Fruit fly (Drosophila melanogaster): ENCODE measurements around the gene trus.

The trus gene

DNA sequence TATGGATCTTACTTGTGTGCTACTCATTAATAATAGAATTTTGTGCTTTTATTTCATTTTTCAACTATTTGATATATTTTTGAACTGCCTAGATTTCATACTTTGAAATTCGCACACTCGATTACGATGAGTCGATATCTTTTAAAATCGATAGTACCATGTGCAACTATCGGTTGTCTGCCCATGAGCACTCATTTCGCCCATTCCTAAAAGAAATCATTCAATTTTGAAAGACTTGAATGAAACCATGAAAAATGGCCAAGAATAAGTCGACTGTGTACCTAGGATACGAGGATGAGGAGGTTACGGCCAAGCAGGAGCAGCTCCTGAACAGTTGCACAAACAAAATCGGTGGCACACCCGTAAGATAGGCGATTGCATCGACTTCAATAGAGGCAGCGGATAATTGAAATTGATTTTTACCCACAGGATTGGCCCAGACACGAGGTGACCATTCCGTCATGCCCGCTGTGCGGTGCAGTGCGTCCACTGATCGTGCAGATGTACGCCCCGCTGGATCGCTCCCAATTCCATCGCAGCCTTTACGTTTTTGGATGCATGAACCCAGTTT is at the start of gene trus:
Gene trus (plus strand): TSS at position 204 of the 571 bp plus-strand sequence.
- no peak for TF ChIP-seq CG11617 (GFP tag; optimal IDR thresholded peaks at IDR 0.05)
- no peak for TF ChIP-seq CG7045 (GFP tag; optimal IDR thresholded peaks at IDR 0.05)
- TF ChIP-seq CG7101 (tag; optimal IDR thresholded peaks at IDR 0.05) = peak; percentile 10
- TF ChIP-seq pad (GFP tag; optimal IDR thresholded peaks at IDR 0.05) = no peak
- peak; percentile 64 for TF ChIP-seq bab1 (GFP tag; optimal IDR thresholded peaks at IDR 0.05)
- TF ChIP-seq Mnt (GFP tag; optimal IDR thresholded peaks at IDR 0.05) = peak; percentile 84

DNA sequence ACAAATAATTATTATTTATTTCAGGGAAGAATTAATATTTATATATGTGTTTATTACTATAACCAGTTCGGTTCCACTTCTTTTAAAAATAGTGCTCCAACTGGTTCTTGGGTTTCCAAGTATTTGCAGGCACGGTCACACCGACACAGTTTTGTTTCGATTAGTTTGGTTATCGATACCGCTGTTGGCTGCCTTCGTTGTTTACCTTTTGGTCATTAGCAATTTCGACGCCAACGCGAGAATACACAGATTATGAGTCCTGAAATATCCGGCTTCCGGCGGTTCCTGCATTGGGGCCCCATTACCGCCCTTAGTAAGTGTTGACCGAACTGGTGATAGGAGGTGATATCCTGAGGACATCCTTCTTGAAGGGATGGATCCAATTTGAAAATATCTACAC is 48.2 kb upstream of the trus start, which contains the start of gene CG5196:
Gene CG5196 (plus strand): TSS at position 157 of the 400 bp plus-strand sequence.
- TF ChIP-seq CG33017 (tag; optimal IDR thresholded peaks at IDR 0.05) (no peak), CG7045 (GFP tag; optimal IDR thresholded peaks at IDR 0.05) (no peak), Mnt (GFP tag; optimal IDR thresholded peaks at IDR 0.05) (peak; percentile 50), Clk (GFP tag; optimal IDR thresholded peaks at IDR 0.05) (no peak), CG1620 (GFP tag; optimal IDR thresholded peaks at IDR 0.05) (peak; percentile 20), CG7101 (tag; optimal IDR thresholded peaks at IDR 0.05) (peak; percentile 35), Crg-1 (GFP tag; optimal IDR thresholded peaks at IDR 0.05) (no peak), toe (GFP tag; optimal IDR thresholded peaks at IDR 0.05) (no peak), CG5204 (GFP tag; optimal IDR thresholded peaks at IDR 0.05) (no peak), CG12768 (GFP tag; optimal IDR thresholded peaks at IDR 0.05) (no peak), CG11617 (GFP tag; optimal IDR thresholded peaks at IDR 0.05) (peak; percentile 8), pad (GFP tag; optimal IDR thresholded peaks at IDR 0.05) (no peak), kay (GFP tag; ENCODE audit: borderline replicate concordance) (no peak), cic (GFP tag; optimal IDR thresholded peaks at IDR 0.05) (peak; percentile 2), CG14711 (tag; optimal IDR thresholded peaks at IDR 0.05) (peak; percentile 2), Hr96 (GFP tag; optimal IDR thresholded peaks at IDR 0.05) (no peak), tj (GFP tag; optimal IDR thresholded peaks at IDR 0.05) (no peak), ovo (GFP tag; optimal IDR thresholded peaks at IDR 0.05) (no peak), cnc (optimal IDR thresholded peaks at IDR 0.05) (no peak), bab1 (GFP tag; optimal IDR thresholded peaks at IDR 0.05) (peak; percentile 60)

DNA sequence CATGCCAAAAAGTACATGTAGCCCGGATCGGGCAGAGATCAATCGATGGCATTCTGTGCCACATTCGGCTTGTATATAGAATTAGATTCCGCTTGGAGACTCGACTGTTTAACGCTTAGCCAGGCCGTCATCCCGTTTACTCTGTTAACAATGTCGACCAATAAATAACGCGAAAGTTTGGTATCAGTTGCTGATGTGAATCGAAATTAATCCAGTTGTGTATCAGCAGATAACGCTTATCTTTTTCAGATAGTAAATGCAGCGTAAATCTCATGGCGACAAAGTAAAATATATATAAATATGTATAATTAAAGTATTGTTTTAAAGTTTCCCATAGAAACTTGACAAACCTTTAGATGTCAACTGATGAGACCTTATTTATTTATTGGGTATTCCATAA is 44.9 kb upstream of the trus start:
- TF ChIP-seq CG1620 (GFP tag; optimal IDR thresholded peaks at IDR 0.05) = no peak
- no peak for TF ChIP-seq Hr96 (GFP tag; optimal IDR thresholded peaks at IDR 0.05)
- TF ChIP-seq ovo (GFP tag; optimal IDR thresholded peaks at IDR 0.05) = no peak
- TF ChIP-seq CG5204 (GFP tag; optimal IDR thresholded peaks at IDR 0.05) = no peak
- no peak for TF ChIP-seq CG12768 (GFP tag; optimal IDR thresholded peaks at IDR 0.05)
- TF ChIP-seq bab1 (GFP tag; optimal IDR thresholded peaks at IDR 0.05) = no peak
- no peak for TF ChIP-seq kay (GFP tag; ENCODE audit: borderline replicate concordance)
- no peak for TF ChIP-seq Crg-1 (GFP tag; optimal IDR thresholded peaks at IDR 0.05)
- no peak for TF ChIP-seq pad (GFP tag; optimal IDR thresholded peaks at IDR 0.05)
- TF ChIP-seq cic (GFP tag; optimal IDR thresholded peaks at IDR 0.05) = no peak
- TF ChIP-seq cnc (optimal IDR thresholded peaks at IDR 0.05) = no peak
- TF ChIP-seq tj (GFP tag; optimal IDR thresholded peaks at IDR 0.05) = no peak
- no peak for TF ChIP-seq Mnt (GFP tag; optimal IDR thresholded peaks at IDR 0.05)
- no peak for TF ChIP-seq CG11617 (GFP tag; optimal IDR thresholded peaks at IDR 0.05)
- no peak for TF ChIP-seq CG33017 (tag; optimal IDR thresholded peaks at IDR 0.05)
- no peak for TF ChIP-seq Clk (GFP tag; optimal IDR thresholded peaks at IDR 0.05)
- TF ChIP-seq CG7045 (GFP tag; optimal IDR thresholded peaks at IDR 0.05) = no peak
- no peak for TF ChIP-seq toe (GFP tag; optimal IDR thresholded peaks at IDR 0.05)
- TF ChIP-seq CG14711 (tag; optimal IDR thresholded peaks at IDR 0.05) = no peak
- TF ChIP-seq CG7101 (tag; optimal IDR thresholded peaks at IDR 0.05) = no peak

DNA sequence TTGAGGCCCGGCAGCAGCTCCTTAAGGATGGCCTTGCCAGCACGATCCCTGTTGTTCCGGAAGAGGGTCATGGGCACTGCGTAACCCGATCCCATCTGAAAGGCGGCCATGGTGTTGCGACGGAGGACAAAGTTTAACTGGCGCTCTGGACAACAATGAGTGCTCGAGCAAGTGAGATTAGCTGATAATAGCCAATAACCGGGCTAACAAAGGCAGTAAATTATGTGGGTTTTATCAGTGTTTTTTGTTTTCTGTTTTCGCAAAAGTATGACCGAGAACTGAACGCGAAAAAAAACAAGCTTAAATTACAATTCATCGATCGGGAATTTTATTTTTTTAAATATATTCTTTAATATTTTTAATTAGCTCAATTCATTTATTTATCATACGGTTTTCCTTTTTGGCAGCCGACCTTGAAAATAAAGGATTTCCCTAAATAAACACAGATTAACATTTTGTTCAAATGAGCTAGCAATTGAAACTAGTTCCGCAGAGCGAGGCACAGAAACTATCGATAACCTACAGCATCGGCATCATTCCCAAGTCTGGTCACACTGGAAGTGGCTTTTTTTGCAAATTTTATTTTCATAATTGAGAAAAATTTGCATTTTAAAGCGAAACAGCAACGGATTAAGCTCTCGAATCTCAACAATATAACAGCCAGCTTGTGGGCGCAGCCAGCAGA is 43.0 kb upstream of the trus start, which contains the start of the genes Dip-C and pps:
Gene Dip-C (minus strand): TSS at position 486 of the 685 bp plus-strand sequence.
Gene pps (plus strand): TSS at position 555 of the 685 bp plus-strand sequence.
- TF ChIP-seq bab1 (GFP tag; optimal IDR thresholded peaks at IDR 0.05) = peak; percentile 14
- no peak for TF ChIP-seq CG1620 (GFP tag; optimal IDR thresholded peaks at IDR 0.05)
- TF ChIP-seq CG11617 (GFP tag; optimal IDR thresholded peaks at IDR 0.05) = peak; percentile 11
- peak; percentile 10 for TF ChIP-seq Mnt (GFP tag; optimal IDR thresholded peaks at IDR 0.05)
- TF ChIP-seq CG33017 (tag; optimal IDR thresholded peaks at IDR 0.05) = peak; percentile 27
- TF ChIP-seq CG12768 (GFP tag; optimal IDR thresholded peaks at IDR 0.05) = no peak
- TF ChIP-seq kay (GFP tag; ENCODE audit: borderline replicate concordance) = no peak
- TF ChIP-seq pad (GFP tag; optimal IDR thresholded peaks at IDR 0.05) = no peak
- no peak for TF ChIP-seq Crg-1 (GFP tag; optimal IDR thresholded peaks at IDR 0.05)

DNA sequence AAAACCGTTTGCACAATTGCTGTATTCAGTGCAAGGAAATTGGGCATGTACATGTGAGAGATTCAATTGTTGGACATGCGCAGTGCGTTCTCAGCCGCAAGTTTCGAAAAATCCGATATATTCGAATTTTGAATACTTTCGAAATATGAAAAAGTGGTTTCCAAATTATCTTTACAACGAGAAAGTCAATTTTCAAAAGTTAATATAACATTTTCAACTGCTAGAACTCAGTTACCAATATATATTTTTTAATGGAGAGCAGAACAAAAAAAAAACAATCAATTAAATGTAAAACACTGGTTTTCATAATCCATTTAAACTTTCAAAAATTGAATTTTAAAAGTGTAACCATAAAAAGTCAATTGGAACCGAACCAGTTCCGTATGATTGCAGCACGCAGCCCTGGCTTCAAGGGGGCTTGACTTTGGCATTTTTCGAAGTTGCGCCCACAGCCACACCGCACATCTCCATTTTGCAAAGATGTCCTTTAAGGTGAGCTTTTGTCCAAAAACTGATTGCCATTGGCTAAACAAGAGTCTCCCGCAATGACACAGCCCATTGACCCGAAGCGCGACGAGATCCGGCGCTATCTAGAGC is 33.9 kb upstream of the trus start, which contains the start of the genes Scgbeta and CG17202:
Gene Scgbeta (minus strand): TSS at position 51 of the 597 bp plus-strand sequence.
Gene CG17202 (plus strand): TSS at position 390 of the 597 bp plus-strand sequence.
- TF ChIP-seq CG14711 (tag; optimal IDR thresholded peaks at IDR 0.05) = no peak
- no peak for TF ChIP-seq Mnt (GFP tag; optimal IDR thresholded peaks at IDR 0.05)
- no peak for TF ChIP-seq tj (GFP tag; optimal IDR thresholded peaks at IDR 0.05)
- peak; percentile 13 for TF ChIP-seq CG11617 (GFP tag; optimal IDR thresholded peaks at IDR 0.05)
- TF ChIP-seq Hr96 (GFP tag; optimal IDR thresholded peaks at IDR 0.05) = no peak
- peak; percentile 10 for TF ChIP-seq bab1 (GFP tag; optimal IDR thresholded peaks at IDR 0.05)
- TF ChIP-seq CG7101 (tag; optimal IDR thresholded peaks at IDR 0.05) = peak; percentile 18
- no peak for TF ChIP-seq CG5204 (GFP tag; optimal IDR thresholded peaks at IDR 0.05)
- TF ChIP-seq kay (GFP tag; ENCODE audit: borderline replicate concordance) = no peak
- TF ChIP-seq CG12768 (GFP tag; optimal IDR thresholded peaks at IDR 0.05) = peak; percentile 35
- peak; percentile 22 for TF ChIP-seq cic (GFP tag; optimal IDR thresholded peaks at IDR 0.05)
- TF ChIP-seq ovo (GFP tag; optimal IDR thresholded peaks at IDR 0.05) = no peak
- TF ChIP-seq CG7045 (GFP tag; optimal IDR thresholded peaks at IDR 0.05) = no peak

Measured in whole organism, adult.